Fruit fly (Drosophila melanogaster) whole organism, embryonic: Measurements from ENCODE around the gene Vajk2.

Source experiments
- Bdp1 ChIP-seq: fragments of 200-800 bp; sonication (Bioruptor generic); optimal IDR thresholded peaks from 3 replicates; lab custom pipeline; 2016; ENCODE audit warnings: missing biosample characterization, missing genetic modification characterization
- Blimp-1 ChIP-seq: fragments of 200-800 bp; sonication (Bioruptor generic); optimal IDR thresholded peaks from 3 replicates; lab custom pipeline; 2018; ENCODE audit warnings: missing biosample characterization, missing genetic modification characterization, mild to moderate bottlenecking, moderate library complexity, missing genetic modification reagents
- Bteb2 ChIP-seq: fragments of 200-800 bp; sonication (Bioruptor generic); optimal IDR thresholded peaks from 2 replicates; lab custom pipeline; 2016; ENCODE audit warnings: missing biosample characterization, missing genetic modification characterization
- CG10543 ChIP-seq: fragments of 200-800 bp; sonication (Bioruptor generic); optimal IDR thresholded peaks from 3 replicates; lab custom pipeline; 2017; ENCODE audit warnings: missing biosample characterization, mild to moderate bottlenecking, missing genetic modification characterization, moderate library complexity
- CG16813 ChIP-seq: fragments of 200-800 bp; sonication (Bioruptor generic); IDR thresholded peaks from 3 replicates; pipeline ENCODE4 v1.3.6; 2022; ENCODE audit warnings: missing biosample characterization, missing genetic modification characterization; ENCODE audit not compliant: partially characterized antibody
- CG2199 ChIP-seq: fragments of 200-800 bp; sonication (Bioruptor generic); IDR thresholded peaks from 3 replicates; pipeline ENCODE4 v1.3.6; 2022; ENCODE audit warnings: missing biosample characterization, missing genetic modification characterization
- CG32767 ChIP-seq: fragments of 200-800 bp; sonication (Bioruptor generic); IDR thresholded peaks from 2 replicates; pipeline ENCODE4 v1.3.6; 2022; ENCODE audit warnings: missing biosample characterization, missing genetic modification characterization
- CG34376 ChIP-seq: fragments of 200-800 bp; sonication (Bioruptor generic); optimal IDR thresholded peaks from 2 replicates; lab custom pipeline; 2018; ENCODE audit warnings: missing biosample characterization, mild to moderate bottlenecking, missing genetic modification characterization
- CG9437 ChIP-seq: fragments of 200-800 bp; sonication (Bioruptor generic); optimal IDR thresholded peaks from 2 replicates; lab custom pipeline; 2018; ENCODE audit warnings: missing biosample characterization, mild to moderate bottlenecking, missing genetic modification characterization
- CG9609 ChIP-seq: fragments of 200-800 bp; sonication (Bioruptor generic); optimal IDR thresholded peaks from 3 replicates; lab custom pipeline; 2016; ENCODE audit warnings: missing biosample characterization, missing genetic modification characterization
- CoRest ChIP-seq: fragments of 200-800 bp; sonication (Bioruptor generic); optimal IDR thresholded peaks from 3 replicates; lab custom pipeline; 2018; ENCODE audit warnings: missing biosample characterization, mild to moderate bottlenecking, missing genetic modification characterization, moderate library complexity
- CrebB ChIP-seq: fragments of 200-800 bp; sonication (Bioruptor generic); optimal IDR thresholded peaks from 3 replicates; lab custom pipeline; 2018; ENCODE audit warnings: missing biosample characterization, mild to moderate bottlenecking, missing genetic modification characterization
- D19A ChIP-seq: fragments of 200-800 bp; optimal IDR thresholded peaks from 3 replicates; lab custom pipeline; 2019; ENCODE audit warnings: missing biosample characterization, mild to moderate bottlenecking, missing genetic modification characterization, moderate library complexity
- D19B ChIP-seq: fragments of 200-800 bp; sonication (Bioruptor generic); optimal IDR thresholded peaks from 2 replicates; lab custom pipeline; 2017; ENCODE audit warnings: missing biosample characterization, mild to moderate bottlenecking, missing genetic modification characterization
- Drgx ChIP-seq: fragments of 200-800 bp; sonication (Bioruptor generic); IDR thresholded peaks from 2 replicates; pipeline ENCODE4 v1.3.6; 2022; ENCODE audit warnings: missing biosample characterization, missing genetic modification characterization
- Ets65A ChIP-seq: fragments of 200-800 bp; sonication (Bioruptor generic); peaks from one replicate; lab custom pipeline; 2016; ENCODE audit warnings: missing biosample characterization, missing genetic modification characterization
- Hey ChIP-seq: fragments of 200-800 bp; sonication (Bioruptor generic); optimal IDR thresholded peaks from 3 replicates; lab custom pipeline; 2018; ENCODE audit warnings: missing biosample characterization, mild to moderate bottlenecking, missing genetic modification characterization
- Myb ChIP-seq: fragments of 200-800 bp; sonication (Bioruptor generic); optimal IDR thresholded peaks from 2 replicates; lab custom pipeline; 2016; ENCODE audit warnings: missing biosample characterization, missing genetic modification characterization
- Pdp1 ChIP-seq, 2 experiments: fragments of 200-800 bp; sonication (Bioruptor generic); optimal IDR thresholded peaks; 3 replicates each; lab custom pipeline; 2016; ENCODE audit warnings: missing biosample characterization in 2 of 2, missing genetic modification characterization in 2 of 2, mild to moderate bottlenecking in 1 of 2, moderate library complexity in 1 of 2
- ac ChIP-seq: fragments of 200-800 bp; sonication (Bioruptor generic); optimal IDR thresholded peaks from 3 replicates; lab custom pipeline; 2017; ENCODE audit warnings: missing biosample characterization, mild to moderate bottlenecking, missing genetic modification characterization
- dpn ChIP-seq, 2 experiments: fragments of 200-800 bp; sonication (Bioruptor generic); optimal IDR thresholded peaks; 3 replicates each; lab custom pipeline; 2016; ENCODE audit warnings: missing biosample characterization in 2 of 2, missing genetic modification characterization in 2 of 2
- fd96Cb ChIP-seq: fragments of 200-800 bp; sonication (Bioruptor generic); optimal IDR thresholded peaks from 2 replicates; lab custom pipeline; 2018; ENCODE audit warnings: missing biosample characterization, mild to moderate bottlenecking, missing genetic modification characterization, moderate library complexity
- ftz-f1 ChIP-seq: fragments of 200-800 bp; sonication (Bioruptor generic); optimal IDR thresholded peaks from 2 replicates; lab custom pipeline; 2016; ENCODE audit warnings: missing biosample characterization, missing genetic modification characterization
- sens ChIP-seq: fragments of 200-800 bp; sonication (Bioruptor generic); peaks from one replicate; lab custom pipeline; 2016; ENCODE audit warnings: missing biosample characterization, missing genetic modification characterization
- sob ChIP-seq: fragments of 200-800 bp; sonication (Bioruptor generic); IDR thresholded peaks from 2 replicates; pipeline ENCODE4 v1.3.6; 2022; ENCODE audit warnings: missing biosample characterization, missing genetic modification characterization
- sqz ChIP-seq: fragments of 200-800 bp; sonication (Bioruptor generic); optimal IDR thresholded peaks from 3 replicates; lab custom pipeline; 2018; ENCODE audit warnings: missing biosample characterization, mild to moderate bottlenecking, missing genetic modification characterization
- ssp ChIP-seq: fragments of 200-800 bp; sonication (Bioruptor generic); IDR thresholded peaks from 2 replicates; pipeline ENCODE4 v1.3.6; 2022; ENCODE audit warnings: missing biosample characterization, missing genetic modification characterization
- sug ChIP-seq: fragments of 200-800 bp; optimal IDR thresholded peaks from 2 replicates; lab custom pipeline; 2019; ENCODE audit warnings: missing biosample characterization, mild to moderate bottlenecking, missing genetic modification characterization, moderate library complexity

Gene Vajk2

DNA sequence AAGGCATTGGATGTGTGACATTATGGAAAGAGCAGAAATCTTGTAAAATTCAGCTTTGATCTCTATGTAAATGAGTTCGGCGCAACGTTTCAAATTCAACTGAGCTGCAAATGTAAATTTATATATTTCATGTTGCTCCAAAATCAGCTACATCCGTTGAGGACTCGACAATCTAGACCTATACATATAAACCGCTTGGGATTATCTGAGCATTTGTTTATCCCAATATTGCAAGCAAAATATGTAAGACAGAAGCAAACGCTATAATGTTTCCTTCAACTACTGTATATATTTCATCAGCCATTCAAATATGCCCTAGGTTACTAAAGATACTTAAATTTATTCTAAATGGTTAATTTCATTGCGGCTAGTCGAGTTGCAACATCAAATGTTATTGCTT is 42.2 kb upstream of the Vajk2 start, which contains the start of gene NimC1:
TSS of gene NimC1 (minus strand) at position 101 of the 400 bp plus-strand sequence.
- TF ChIP-seq sens (GFP tag; lab: Kevin White, UChicago) (peak; percentile 50), CG9609 (GFP tag; lab: Kevin White, UChicago) (no peak)
- TF ChIP-seq, all 482 proteins: peak for 1

DNA sequence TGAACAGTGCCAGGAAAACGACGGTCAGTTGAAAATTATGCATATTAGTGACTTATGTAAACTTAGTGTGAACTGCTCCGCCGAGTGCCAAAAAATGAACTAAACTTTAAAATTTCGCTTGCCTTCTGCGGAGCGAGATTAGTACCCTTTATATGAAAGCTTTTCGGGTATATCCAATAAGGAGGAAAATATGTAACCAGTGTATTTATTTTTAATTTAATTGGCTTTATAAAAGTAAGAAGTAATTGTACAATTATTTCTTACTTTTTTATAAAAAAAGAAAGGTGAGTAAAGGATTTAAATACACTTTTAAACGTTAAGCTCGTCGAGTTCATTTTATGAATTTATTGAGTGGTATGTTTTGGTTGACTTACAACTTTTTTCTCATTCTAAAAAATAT is 38.4 kb upstream of the Vajk2 start, which contains the start of gene He:
TSS of gene He (minus strand) at position 101 of the 400 bp plus-strand sequence.
- TF ChIP-seq ssp (GFP tag; lab: Robert Waterston, UW) (no peak), Bteb2 (GFP tag; lab: Kevin White, UChicago) (no peak), sqz (GFP tag; lab: Kevin White, UChicago) (no peak), CrebB (tag; lab: Kevin White, UChicago) (no peak), CG9437 (GFP tag; lab: Kevin White, UChicago) (no peak), ac (GFP tag; lab: Kevin White, UChicago) (no peak), Myb (GFP tag; lab: Kevin White, UChicago) (no peak)

DNA sequence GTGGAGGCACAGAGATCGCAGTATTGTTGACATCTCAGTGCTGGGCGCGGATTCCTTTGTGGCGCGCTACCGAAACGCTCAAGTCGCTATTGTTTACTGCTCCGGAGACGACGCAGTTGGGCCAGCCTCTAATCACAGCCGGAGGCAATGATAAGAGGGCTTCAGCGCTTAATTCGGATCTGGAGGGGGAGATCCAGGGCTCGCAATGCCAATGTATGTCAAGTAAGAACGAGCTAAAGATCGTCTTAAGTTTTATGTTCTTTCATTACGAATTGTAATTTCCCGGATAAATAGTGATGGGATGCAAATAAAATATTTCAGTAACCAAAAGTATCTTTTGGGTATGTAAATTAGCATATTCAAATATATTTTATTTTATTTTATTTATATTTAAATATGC is 35.4 kb upstream of the Vajk2 start, which contains the start of the genes NimB4 and NimB5:
TSS of gene NimB4 (minus strand) at position 101 of the 400 bp plus-strand sequence.
TSS of gene NimB5 (plus strand) at position 302 of the 400 bp plus-strand sequence.
- no peak for TF ChIP-seq CoRest (tag; lab: Kevin White, UChicago)
- TF ChIP-seq CG16813 (GFP tag; lab: Robert Waterston, UW) = peak; percentile 31; the same call in 1 of the 3 replicates
- peak; percentile 76 for TF ChIP-seq D19B
- peak; percentile 37 for TF ChIP-seq CG34376 (GFP tag; lab: Kevin White, UChicago)

DNA sequence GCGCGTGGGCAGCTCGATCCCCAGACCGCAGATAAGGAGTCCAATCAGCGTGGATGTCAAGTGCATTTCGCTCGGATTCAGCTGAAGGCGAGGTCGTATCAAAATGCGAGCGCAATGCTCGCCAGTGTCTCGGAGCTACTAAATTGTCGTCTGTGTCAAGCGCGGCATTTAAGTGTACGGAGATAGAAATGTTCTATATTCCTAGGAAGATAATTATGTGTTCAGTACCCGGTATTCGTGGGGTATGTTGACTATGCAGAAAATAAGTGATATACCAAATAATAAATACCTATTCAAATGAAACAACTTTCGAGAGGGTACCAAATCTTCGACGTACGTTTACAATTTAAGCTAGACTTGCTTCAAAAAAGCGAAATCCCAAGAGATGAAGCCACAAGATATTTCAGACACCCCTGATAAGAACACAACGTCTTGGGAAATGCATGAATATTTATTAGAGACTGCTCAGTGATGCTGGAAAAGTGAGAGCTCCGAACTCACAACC is 33.4 kb upstream of the Vajk2 start, which contains the start of gene NimB3:
TSS of gene NimB3 (minus strand) at position 140 of the 505 bp plus-strand sequence.
- no peak for TF ChIP-seq Hey (tag; lab: Kevin White, UChicago)
- TF ChIP-seq D19B = peak; percentile 51
- no peak for TF ChIP-seq dpn (GFP tag; optimal IDR thresholded peaks at IDR 0.05; lab: Kevin White, UChicago)
- TF ChIP-seq fd96Cb (tag; lab: Kevin White, UChicago) = no peak
- no peak for TF ChIP-seq CG32767 (GFP tag; lab: Robert Waterston, UW)
- TF ChIP-seq Drgx = 0 out of 2 replicates have a peak, but pooled peaks have one; percentile 14
- TF ChIP-seq CG2199 (GFP tag; lab: Robert Waterston, UW) = no peak
- peak; percentile 15 for TF ChIP-seq Blimp-1
- peak; percentile 24 for TF ChIP-seq D19A (tag; lab: Kevin White, UChicago)

DNA sequence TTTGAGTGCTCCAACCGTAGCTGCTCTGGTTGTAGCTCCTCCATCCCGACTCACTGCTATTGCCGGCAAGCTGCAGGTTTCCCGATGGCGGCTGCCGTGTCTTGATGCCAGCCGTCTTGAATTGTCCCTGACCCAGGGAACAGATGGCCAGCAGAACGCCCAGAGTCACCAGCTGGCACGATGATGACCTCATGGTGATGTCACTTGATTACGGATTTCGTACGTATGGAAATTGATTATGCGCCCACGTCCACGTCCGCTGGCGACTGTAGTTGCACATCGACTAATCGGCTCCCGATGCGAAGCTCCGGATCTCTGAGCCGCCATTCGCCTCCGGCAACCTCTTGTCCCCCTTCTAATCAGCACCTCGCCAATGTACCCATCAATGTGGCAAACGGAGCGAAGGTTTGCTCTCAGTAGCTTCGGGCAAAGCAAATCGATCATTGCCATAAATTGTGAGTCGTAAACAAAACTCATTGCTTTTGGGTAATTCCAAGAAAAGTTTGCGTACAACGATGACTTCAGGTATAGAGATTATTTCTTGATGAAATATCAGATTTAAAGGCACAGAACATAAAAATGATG is 32.3 kb upstream of the Vajk2 start, which contains the start of gene NimB2:
TSS of gene NimB2 (minus strand) at position 287 of the 585 bp plus-strand sequence.
- TF ChIP-seq sob (GFP tag; lab: Robert Waterston, UW) = no peak
- peak; percentile 21 for TF ChIP-seq CG10543 (GFP tag; lab: Kevin White, UChicago)
- TF ChIP-seq CG34376 (GFP tag; lab: Kevin White, UChicago) = peak; percentile 81
- TF ChIP-seq sug (tag; lab: Kevin White, UChicago) = peak; percentile 19
- peak in 1 of 2 experiments; percentile 14 for TF ChIP-seq Pdp1 (GFP tag; optimal IDR thresholded peaks at IDR 0.05; lab: Kevin White, UChicago)

DNA sequence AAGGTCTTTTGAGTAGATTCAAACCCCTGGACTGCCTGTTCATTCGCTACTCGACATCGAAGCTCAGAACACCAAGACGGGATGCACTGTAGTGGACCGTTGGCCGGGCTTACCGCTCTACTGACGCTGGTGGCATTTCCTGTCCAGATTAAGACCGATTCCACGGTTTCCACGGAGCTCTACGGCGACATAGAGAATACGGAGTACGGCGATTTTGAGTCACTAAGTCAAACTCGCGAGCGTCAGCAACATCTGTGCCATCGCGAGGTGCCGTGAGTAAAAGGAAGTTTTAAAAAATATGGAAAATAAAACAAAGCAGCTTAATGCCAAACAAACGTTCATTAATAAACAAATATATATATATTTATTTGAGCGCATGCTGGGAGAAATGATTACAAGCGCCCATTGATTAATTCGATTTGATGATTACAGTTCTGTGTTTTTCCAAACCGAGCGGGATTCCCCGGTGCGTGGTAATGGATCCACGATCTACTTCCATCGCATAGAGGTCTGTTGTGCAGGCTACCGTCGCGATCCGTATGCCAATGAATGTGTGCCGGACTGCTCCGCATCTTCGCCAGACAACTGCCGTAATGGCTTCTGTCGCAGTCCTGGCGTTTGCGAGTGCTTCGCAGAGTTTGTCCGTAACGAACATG is 29.1 kb upstream of the Vajk2 start, which contains the start of gene NimB1:
TSS of gene NimB1 (plus strand) at position 41 of the 656 bp plus-strand sequence.
- no peak for TF ChIP-seq ftz-f1 (GFP tag; lab: Kevin White, UChicago)
- no peak for TF ChIP-seq Bdp1
- peak; percentile 67 for TF ChIP-seq Ets65A (GFP tag; lab: Kevin White, UChicago)
